Worm (Caenorhabditis elegans) whole organism, L4 larva: ENCODE measurements around the gene sup-1.

Source experiments
- F10B5.3 ChIP-seq: sonication (generic microtip); optimal IDR thresholded peaks from 2 replicates; lab custom pipeline; 2016; ENCODE audit warnings: mild to moderate bottlenecking, missing genetic modification characterization, missing compliant biosample characterization
- F26F4.8 ChIP-seq: fragments of 200-800 bp; sonication (Bioruptor generic); conservative IDR thresholded peaks from 2 replicates; pipeline ENCODE4 v1.3.6; 2022; ENCODE audit warnings: missing genetic modification characterization, missing compliant biosample characterization
- F44E2.7 ChIP-seq: fragments of 200-800 bp; sonication (Bioruptor generic); IDR thresholded peaks from 2 replicates; pipeline ENCODE4 v2.1.2; 2022; ENCODE audit warnings: missing genetic modification characterization, missing compliant biosample characterization
- F49E8.2 ChIP-seq: sonication (generic microtip); optimal IDR thresholded peaks from 2 replicates; lab custom pipeline; 2016; ENCODE audit warnings: missing compliant biosample characterization, mild to moderate bottlenecking, missing genetic modification characterization, borderline replicate concordance
- R02D3.7 ChIP-seq: fragments of 150-350 bp; sonication (generic microtip); optimal IDR thresholded peaks from 3 replicates; lab custom pipeline; 2014; ENCODE audit warnings: missing biosample characterization, missing genetic modification characterization
- T26A8.4 ChIP-seq: fragments of 200-800 bp; sonication (Bioruptor generic); IDR thresholded peaks from 2 replicates; pipeline ENCODE4 v1.3.6; 2022; ENCODE audit warnings: missing genetic modification characterization, missing compliant biosample characterization
- Y105C5A.15 ChIP-seq: fragments of 200-800 bp; sonication (Bioruptor generic); IDR thresholded peaks from 2 replicates; pipeline ENCODE4 v1.3.6; 2022; ENCODE audit warnings: missing genetic modification characterization, missing compliant biosample characterization
- Y48G9A.11 ChIP-seq: fragments of 200-800 bp; sonication (Bioruptor generic); IDR thresholded peaks from 2 replicates; pipeline ENCODE4 v1.3.6; 2022; ENCODE audit warnings: missing genetic modification reagents, missing genetic modification characterization, missing compliant biosample characterization
- Y5F2A.4 ChIP-seq: fragments of 200-800 bp; sonication (Bioruptor generic); optimal IDR thresholded peaks from 2 replicates; lab custom pipeline; 2018; ENCODE audit warnings: mild to moderate bottlenecking, missing genetic modification characterization, missing compliant biosample characterization
- aha-1 ChIP-seq: fragments of 150-350 bp; peaks from one replicate; lab custom pipeline; 2014; ENCODE audit warnings: missing biosample characterization, missing genetic modification characterization
- aly-2 ChIP-seq: sonication (generic microtip); optimal IDR thresholded peaks from 2 replicates; lab custom pipeline; 2018; ENCODE audit warnings: missing biosample characterization, missing genetic modification characterization
- ama-1 ChIP-seq: fragments of 150-350 bp; optimal IDR thresholded peaks from 2 replicates; lab custom pipeline; 2014; ENCODE audit warnings: inconsistent platforms, mixed read lengths
- arid-1 ChIP-seq: fragments of 200-800 bp; sonication (Bioruptor generic); conservative IDR thresholded peaks from 2 replicates; pipeline ENCODE4 v1.3.6; 2022; ENCODE audit warnings: missing genetic modification reagents, missing genetic modification characterization, missing compliant biosample characterization
- attf-4 ChIP-seq: sonication (generic microtip); optimal IDR thresholded peaks from 3 replicates; lab custom pipeline; 2017; ENCODE audit warnings: missing biosample characterization, missing genetic modification characterization
- ceh-20 ChIP-seq: fragments of 200-800 bp; sonication (Bioruptor generic); IDR thresholded peaks from 2 replicates; pipeline ENCODE4 v1.3.6; 2022; ENCODE audit warnings: missing genetic modification reagents, missing genetic modification characterization, missing compliant biosample characterization
- ceh-28 ChIP-seq: fragments of 150-350 bp; optimal IDR thresholded peaks from 2 replicates; lab custom pipeline; 2014; ENCODE audit warnings: missing biosample characterization, missing genetic modification reagents, missing genetic modification characterization
- ceh-32 ChIP-seq: sonication (generic microtip); optimal IDR thresholded peaks from 2 replicates; lab custom pipeline; 2016; ENCODE audit warnings: mild to moderate bottlenecking, missing genetic modification characterization, missing compliant biosample characterization; ENCODE audit not compliant: poor library complexity
- ceh-62 ChIP-seq: sonication (generic microtip); optimal IDR thresholded peaks from 2 replicates; lab custom pipeline; 2017; ENCODE audit warnings: missing biosample characterization, missing genetic modification characterization
- ceh-82 ChIP-seq: sonication (generic microtip); optimal IDR thresholded peaks from 2 replicates; lab custom pipeline; 2017; ENCODE audit warnings: missing biosample characterization, missing genetic modification characterization
- ces-1 ChIP-seq: fragments of 150-350 bp; sonication (generic microtip); optimal IDR thresholded peaks from 4 replicates; lab custom pipeline; 2014; ENCODE audit warnings: missing biosample characterization, missing genetic modification reagents, missing genetic modification characterization
- ctbp-1 ChIP-seq: fragments of 200-800 bp; sonication (Bioruptor generic); IDR thresholded peaks from 2 replicates; pipeline ENCODE4 v1.3.6; 2022; ENCODE audit warnings: missing genetic modification reagents, missing genetic modification characterization, missing compliant biosample characterization
- daf-8 ChIP-seq: fragments of 200-800 bp; sonication (Bioruptor generic); IDR thresholded peaks from 2 replicates; pipeline ENCODE4 v1.3.6; 2022; ENCODE audit warnings: missing genetic modification characterization, missing compliant biosample characterization
- dmd-8 ChIP-seq: fragments of 200-800 bp; sonication (Bioruptor generic); IDR thresholded peaks from 2 replicates; pipeline ENCODE4 v1.3.6; 2022; ENCODE audit warnings: missing genetic modification characterization, missing compliant biosample characterization
- dve-1 ChIP-seq: sonication (generic microtip); optimal IDR thresholded peaks from 2 replicates; lab custom pipeline; 2017; ENCODE audit warnings: antibody characterized with exemption, mild to moderate bottlenecking, missing genetic modification characterization, missing compliant biosample characterization; ENCODE audit not compliant: insufficient read depth
- fkh-10 ChIP-seq: fragments of 150-350 bp; optimal IDR thresholded peaks from 2 replicates; lab custom pipeline; 2014; ENCODE audit warnings: missing biosample characterization, missing genetic modification reagents, missing genetic modification characterization
- fos-1 ChIP-seq: fragments of 150-350 bp; optimal IDR thresholded peaks from 2 replicates; lab custom pipeline; 2014; ENCODE audit warnings: missing biosample characterization, missing genetic modification characterization
- hlh-11 ChIP-seq: fragments of 200-800 bp; sonication (Bioruptor generic); optimal IDR thresholded peaks from 2 replicates; lab custom pipeline; 2018; ENCODE audit warnings: mild to moderate bottlenecking, missing genetic modification characterization, missing compliant biosample characterization
- jun-1 ChIP-seq: fragments of 150-350 bp; optimal IDR thresholded peaks from 2 replicates; lab custom pipeline; 2014; ENCODE audit warnings: missing biosample characterization, missing genetic modification reagents, missing genetic modification characterization
- lin-1 ChIP-seq: fragments of 200-800 bp; sonication (Bioruptor generic); IDR thresholded peaks from 2 replicates; pipeline ENCODE4 v1.3.6; 2022; ENCODE audit warnings: missing genetic modification reagents, missing genetic modification characterization, missing compliant biosample characterization
- lin-13 ChIP-seq: fragments of 150-350 bp; optimal IDR thresholded peaks from 2 replicates; lab custom pipeline; 2014; ENCODE audit warnings: missing biosample characterization, missing genetic modification reagents, missing genetic modification characterization
- lin-15B ChIP-seq: fragments of 150-350 bp; sonication (generic microtip); optimal IDR thresholded peaks from 3 replicates; lab custom pipeline; 2014; ENCODE audit warnings: missing biosample characterization, missing genetic modification characterization
- lin-39 ChIP-seq: fragments of 150-350 bp; optimal IDR thresholded peaks from 2 replicates; lab custom pipeline; 2014; ENCODE audit warnings: missing biosample characterization, missing genetic modification reagents, missing genetic modification characterization
- madf-5 ChIP-seq, 2 experiments: fragments of 200-800 bp; sonication (Bioruptor generic); IDR thresholded peaks; 2 replicates each; pipeline ENCODE4 v1.3.6; 2022; ENCODE audit warnings: missing compliant biosample characterization in 2 of 2, missing genetic modification characterization in 2 of 2
- madf-9 ChIP-seq: fragments of 200-800 bp; sonication (Bioruptor generic); conservative IDR thresholded peaks from 2 replicates; pipeline ENCODE4 v1.3.6; 2022; ENCODE audit warnings: missing genetic modification reagents, missing genetic modification characterization, missing compliant biosample characterization
- mdt-29 ChIP-seq: fragments of 200-800 bp; sonication (Bioruptor generic); IDR thresholded peaks from 2 replicates; pipeline ENCODE4 v1.3.6; 2022; ENCODE audit warnings: missing genetic modification reagents, missing genetic modification characterization, missing compliant biosample characterization
- nhr-102 ChIP-seq: sonication (generic microtip); optimal IDR thresholded peaks from 2 replicates; lab custom pipeline; 2016; ENCODE audit warnings: mild to moderate bottlenecking, missing genetic modification characterization, moderate library complexity, missing compliant biosample characterization
- nhr-25 ChIP-seq: sonication (generic microtip); optimal IDR thresholded peaks from 2 replicates; lab custom pipeline; 2017; ENCODE audit warnings: missing genetic modification characterization, mild to moderate bottlenecking, missing compliant biosample characterization, antibody characterized with exemption, moderate library complexity, borderline replicate concordance; ENCODE audit not compliant: insufficient read depth
- nhr-41 ChIP-seq: fragments of 200-800 bp; sonication (Bioruptor generic); IDR thresholded peaks from 2 replicates; pipeline ENCODE4 v1.3.6; 2022; ENCODE audit warnings: missing genetic modification reagents, missing genetic modification characterization, missing compliant biosample characterization
- nhr-76 ChIP-seq: fragments of 150-350 bp; optimal IDR thresholded peaks from 2 replicates; lab custom pipeline; 2014; ENCODE audit warnings: missing biosample characterization, missing genetic modification characterization
- nhr-77 ChIP-seq: fragments of 150-350 bp; optimal IDR thresholded peaks from 2 replicates; lab custom pipeline; 2014; ENCODE audit warnings: missing biosample characterization, missing genetic modification characterization
- pqm-1 ChIP-seq: sonication (generic microtip); optimal IDR thresholded peaks from 2 replicates; lab custom pipeline; 2017; ENCODE audit warnings: missing biosample characterization, missing genetic modification characterization
- saeg-2 ChIP-seq: fragments of 200-800 bp; sonication (Bioruptor generic); IDR thresholded peaks from 2 replicates; pipeline ENCODE4 v1.3.6; 2022; ENCODE audit warnings: missing genetic modification reagents, missing genetic modification characterization, missing compliant biosample characterization
- skn-1 ChIP-seq: fragments of 150-350 bp; optimal IDR thresholded peaks from 2 replicates; lab custom pipeline; 2014; ENCODE audit warnings: missing biosample characterization, missing genetic modification characterization
- snpc-4 ChIP-seq: fragments of 150-350 bp; optimal IDR thresholded peaks from 2 replicates; lab custom pipeline; 2014; ENCODE audit warnings: missing biosample characterization, missing genetic modification characterization
- tag-97 ChIP-seq: fragments of 200-800 bp; sonication (Bioruptor generic); IDR thresholded peaks from 2 replicates; pipeline ENCODE4 v1.3.6; 2022; ENCODE audit warnings: missing genetic modification characterization, missing compliant biosample characterization
- tra-1 ChIP-seq: fragments of 200-800 bp; sonication (Bioruptor generic); IDR thresholded peaks from 2 replicates; pipeline ENCODE4 v1.3.6; 2022; ENCODE audit warnings: missing genetic modification reagents, missing genetic modification characterization, missing compliant biosample characterization
- unc-39 ChIP-seq: sonication (generic microtip); optimal IDR thresholded peaks from 2 replicates; lab custom pipeline; 2017; ENCODE audit warnings: missing biosample characterization, missing genetic modification characterization
- unc-62 ChIP-seq, 3 experiments: fragments of 150-350 bp in 1 of 3; sonication (generic microtip); optimal IDR thresholded peaks in 2 of 3; peaks in 1 of 3; 1 replicate in 1 of 3; 2 replicates in 2 of 3; lab custom pipeline; 2014 to 2017; ENCODE audit warnings: missing biosample characterization in 3 of 3, missing genetic modification characterization in 3 of 3, missing genetic modification reagents in 3 of 3, missing genotype in 1 of 3
- zag-1 ChIP-seq: fragments of 150-350 bp; optimal IDR thresholded peaks from 2 replicates; lab custom pipeline; 2014; ENCODE audit warnings: missing biosample characterization, missing genetic modification characterization
- zfp-3 ChIP-seq: fragments of 200-800 bp; sonication (Bioruptor generic); conservative IDR thresholded peaks from 2 replicates; pipeline ENCODE4 v1.3.6; 2022; ENCODE audit warnings: missing genetic modification reagents, missing genetic modification characterization, missing compliant biosample characterization
- zip-2 ChIP-seq: fragments of 150-350 bp; optimal IDR thresholded peaks from 2 replicates; lab custom pipeline; 2014; ENCODE audit warnings: missing biosample characterization, missing genetic modification characterization
- ztf-11 ChIP-seq: fragments of 150-350 bp; optimal IDR thresholded peaks from 2 replicates; lab custom pipeline; 2014; ENCODE audit warnings: missing biosample characterization, missing genetic modification characterization

sup-1 gene

DNA sequence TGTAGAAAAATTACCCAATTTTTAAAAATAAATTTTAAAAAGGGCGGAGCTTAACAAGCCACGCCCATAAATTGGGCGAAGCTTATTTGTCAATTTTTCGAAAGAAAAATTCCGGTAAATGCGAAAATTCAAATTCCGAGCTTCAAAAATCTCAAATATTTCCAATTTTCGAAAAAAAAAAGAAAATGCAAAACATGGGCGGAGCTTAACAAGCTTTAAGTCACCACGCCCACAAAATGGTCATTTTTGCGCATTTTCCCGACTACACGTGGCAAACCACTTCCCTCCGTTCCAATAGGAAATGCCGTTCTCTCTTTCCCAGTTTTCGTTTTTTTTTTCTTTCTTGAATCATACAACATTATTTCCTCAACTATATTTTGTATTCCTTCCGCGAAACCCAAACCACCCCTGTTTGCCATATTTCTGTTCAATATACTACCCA, 42.9 kb downstream of the sup-1 start (continued):
- TF ChIP-seq R02D3.7 (tag; lab: Kevin White, UChicago) (no peak), tag-97 (GFP tag; lab: Robert Waterston, UW) (no peak), zag-1 (tag; lab: Kevin White, UChicago) (no peak), nhr-25 (tag; lab: Kevin White, UChicago) (peak; percentile 36), nhr-41 (GFP tag; lab: Robert Waterston, UW) (no peak; the same call in 1 of the 2 replicates), F26F4.8 (GFP tag; lab: Robert Waterston, UW) (0 out of 2 replicates have a peak, but pooled peaks have one; percentile 34), tra-1 (GFP tag; lab: Robert Waterston, UW) (no peak), attf-4 (tag; lab: Kevin White, UChicago) (no peak), daf-8 (GFP tag; lab: Robert Waterston, UW) (no peak), madf-5 (GFP tag; IDR thresholded peaks at IDR 0.05; lab: Robert Waterston, UW) (peak in 1 of 2 experiments; percentile 70; a peak in 1 of 4 replicates), ceh-20 (GFP tag; lab: Robert Waterston, UW) (no peak), fos-1 (tag; lab: Kevin White, UChicago) (no peak), Y5F2A.4 (GFP tag; lab: Kevin White, UChicago) (no peak), ceh-32 (tag; lab: Kevin White, UChicago) (no peak), mdt-29 (GFP tag; lab: Robert Waterston, UW) (no peak), aha-1 (tag; lab: Kevin White, UChicago) (peak; percentile 63), F49E8.2 (tag; lab: Kevin White, UChicago) (no peak), pqm-1 (no peak), ceh-62 (tag; lab: Kevin White, UChicago) (no peak), ama-1 (lab: Kevin White, UChicago) (no peak), fkh-10 (no peak), arid-1 (GFP tag; lab: Robert Waterston, UW) (peak; percentile 22; the same call in 1 of the 2 replicates), F10B5.3 (tag; lab: Kevin White, UChicago) (no peak), lin-39 (tag; lab: Kevin White, UChicago) (no peak), T26A8.4 (GFP tag; lab: Robert Waterston, UW) (peak; percentile 46), Y48G9A.11 (GFP tag; lab: Robert Waterston, UW) (peak; percentile 67; the same call in 1 of the 2 replicates), Y105C5A.15 (GFP tag; lab: Robert Waterston, UW) (no peak), saeg-2 (GFP tag; lab: Robert Waterston, UW) (no peak), lin-15B (tag; lab: Kevin White, UChicago) (no peak), dmd-8 (no peak), lin-13 (GFP tag; lab: Kevin White, UChicago) (no peak), F44E2.7 (GFP tag; lab: Robert Waterston, UW) (no peak), aly-2 (tag; lab: Kevin White, UChicago) (no peak), lin-1 (GFP tag; lab: Robert Waterston, UW) (0 out of 2 replicates have a peak, but pooled peaks have one; percentile 11), unc-39 (tag; lab: Kevin White, UChicago) (no peak), ctbp-1 (peak; percentile 68; the same call in 1 of the 2 replicates), dve-1 (tag; lab: Kevin White, UChicago) (peak; percentile 25), nhr-76 (tag; lab: Kevin White, UChicago) (no peak), zip-2 (tag; lab: Kevin White, UChicago) (no peak), madf-9 (GFP tag; lab: Robert Waterston, UW) (no peak), ztf-11 (tag; lab: Kevin White, UChicago) (no peak), nhr-77 (tag; lab: Kevin White, UChicago) (no peak), jun-1 (tag; lab: Kevin White, UChicago) (no peak), snpc-4 (tag; lab: Kevin White, UChicago) (no peak), nhr-102 (tag; lab: Kevin White, UChicago) (peak; percentile 60), skn-1 (tag; lab: Kevin White, UChicago) (no peak), ces-1 (GFP tag; lab: Kevin White, UChicago) (no peak), unc-62 (GFP tag; optimal IDR thresholded peaks at IDR 0.05 in 1 of 2; lab: Kevin White, UChicago) (peak in 1 of 2 experiments; percentile 24), unc-62 (tag; optimal IDR thresholded peaks at IDR 0.05; lab: Kevin White, UChicago) (no peak), ceh-28 (tag; lab: Kevin White, UChicago) (no peak), zfp-3 (GFP tag; lab: Robert Waterston, UW) (peak; percentile 58; the same call in 1 of the 2 replicates), ceh-82 (tag; lab: Kevin White, UChicago) (no peak), hlh-11 (tag; lab: Kevin White, UChicago) (no peak)
